Worm (Caenorhabditis elegans) whole organism, late embryonic: Measurements from ENCODE around the gene dhrr-1.

Source experiments
- K09A11.1 ChIP-seq: sonication (generic microtip); optimal IDR thresholded peaks from 2 replicates; lab custom pipeline; 2017; ENCODE audit warnings: antibody characterized with exemption, mild to moderate bottlenecking, missing genetic modification characterization, missing compliant biosample characterization; ENCODE audit not compliant: insufficient read depth
- T23F11.4 ChIP-seq: fragments of 200-800 bp; sonication (Bioruptor generic); optimal IDR thresholded peaks from 2 replicates; lab custom pipeline; 2018; ENCODE audit warnings: mild to moderate bottlenecking, missing genetic modification characterization, missing compliant biosample characterization
- ahr-1 ChIP-seq: sonication (generic microtip); optimal IDR thresholded peaks from 2 replicates; lab custom pipeline; 2016; ENCODE audit warnings: missing genetic modification characterization, missing compliant biosample characterization
- ama-1 ChIP-seq: fragments of 150-350 bp; optimal IDR thresholded peaks from 2 replicates; lab custom pipeline; 2014
- ceh-14 ChIP-seq: sonication (generic microtip); optimal IDR thresholded peaks from 2 replicates; lab custom pipeline; 2016; ENCODE audit warnings: missing genotype, missing genetic modification characterization, missing compliant biosample characterization
- ceh-18 ChIP-seq: sonication (generic microtip); optimal IDR thresholded peaks from 2 replicates; lab custom pipeline; 2016; ENCODE audit warnings: missing genetic modification characterization, missing compliant biosample characterization
- ceh-2 ChIP-seq: sonication (generic microtip); optimal IDR thresholded peaks from 2 replicates; lab custom pipeline; 2016; ENCODE audit warnings: missing genotype, missing genetic modification characterization, missing compliant biosample characterization
- ceh-30 ChIP-seq: fragments of 150-350 bp; optimal IDR thresholded peaks from 2 replicates; lab custom pipeline; 2014; ENCODE audit warnings: missing biosample characterization, missing genetic modification characterization
- ceh-31 ChIP-seq: sonication (generic microtip); optimal IDR thresholded peaks from 2 replicates; lab custom pipeline; 2016; ENCODE audit warnings: missing genetic modification characterization, missing compliant biosample characterization
- ceh-34 ChIP-seq: sonication (generic microtip); optimal IDR thresholded peaks from 2 replicates; lab custom pipeline; 2016; ENCODE audit warnings: mild to moderate bottlenecking, missing genetic modification characterization, missing compliant biosample characterization
- ceh-48 ChIP-seq: sonication (generic microtip); optimal IDR thresholded peaks from 2 replicates; lab custom pipeline; 2016; ENCODE audit warnings: missing genetic modification characterization, inconsistent platforms, missing compliant biosample characterization
- ceh-6 ChIP-seq: fragments of 200-800 bp; sonication (Bioruptor generic); optimal IDR thresholded peaks from 2 replicates; lab custom pipeline; 2018; ENCODE audit warnings: mild to moderate bottlenecking, missing genetic modification characterization, missing compliant biosample characterization
- che-1 ChIP-seq: sonication (generic microtip); optimal IDR thresholded peaks from 2 replicates; lab custom pipeline; 2016; ENCODE audit warnings: mild to moderate bottlenecking, missing genetic modification characterization, missing compliant biosample characterization
- dmd-4 ChIP-seq: sonication (generic microtip); optimal IDR thresholded peaks from 2 replicates; lab custom pipeline; 2016; ENCODE audit warnings: borderline replicate concordance, missing genetic modification characterization, missing compliant biosample characterization
- elt-4 ChIP-seq: sonication (generic microtip); optimal IDR thresholded peaks from 2 replicates; lab custom pipeline; 2016; ENCODE audit warnings: missing genetic modification characterization, missing compliant biosample characterization
- ets-4 ChIP-seq: sonication (generic microtip); optimal IDR thresholded peaks from 2 replicates; lab custom pipeline; 2016; ENCODE audit warnings: missing genetic modification characterization, missing compliant biosample characterization
- eyg-1 ChIP-seq: sonication (generic microtip); optimal IDR thresholded peaks from 2 replicates; lab custom pipeline; 2016; ENCODE audit warnings: missing genotype, missing genetic modification characterization, missing compliant biosample characterization
- fax-1 ChIP-seq: sonication (generic microtip); optimal IDR thresholded peaks from 2 replicates; lab custom pipeline; 2016; ENCODE audit warnings: missing genotype, missing genetic modification characterization, missing compliant biosample characterization
- fkh-10 ChIP-seq: fragments of 150-350 bp; optimal IDR thresholded peaks from 2 replicates; lab custom pipeline; 2014; ENCODE audit warnings: missing biosample characterization, missing genetic modification reagents, missing genetic modification characterization
- fkh-6 ChIP-seq: sonication (generic microtip); optimal IDR thresholded peaks from 2 replicates; lab custom pipeline; 2016; ENCODE audit warnings: missing genetic modification characterization, missing compliant biosample characterization
- gmeb-2 ChIP-seq: sonication (generic microtip); optimal IDR thresholded peaks from 2 replicates; lab custom pipeline; 2016; ENCODE audit warnings: missing genetic modification characterization, inconsistent platforms, missing compliant biosample characterization
- hlh-30 ChIP-seq: sonication (generic microtip); optimal IDR thresholded peaks from 2 replicates; lab custom pipeline; 2017; ENCODE audit warnings: antibody characterized with exemption, missing genetic modification characterization, missing compliant biosample characterization; ENCODE audit not compliant: insufficient read depth
- hlh-6 ChIP-seq: sonication (generic microtip); optimal IDR thresholded peaks from 2 replicates; lab custom pipeline; 2016; ENCODE audit warnings: missing genotype, missing genetic modification characterization, missing compliant biosample characterization
- hlh-8 ChIP-seq: sonication (generic microtip); optimal IDR thresholded peaks from 2 replicates; lab custom pipeline; 2016; ENCODE audit warnings: missing genotype, missing genetic modification characterization, missing compliant biosample characterization
- lim-6 ChIP-seq: sonication (generic microtip); optimal IDR thresholded peaks from 2 replicates; lab custom pipeline; 2016; ENCODE audit warnings: missing genetic modification characterization, missing compliant biosample characterization
- lin-11 ChIP-seq: fragments of 200-800 bp; sonication (Bioruptor generic); optimal IDR thresholded peaks from 2 replicates; lab custom pipeline; 2018; ENCODE audit warnings: mild to moderate bottlenecking, missing genetic modification characterization, missing compliant biosample characterization
- madf-2 ChIP-seq: sonication (generic microtip); optimal IDR thresholded peaks from 2 replicates; lab custom pipeline; 2017; ENCODE audit warnings: missing genetic modification characterization, missing compliant biosample characterization
- mec-3 ChIP-seq: sonication (generic microtip); optimal IDR thresholded peaks from 2 replicates; lab custom pipeline; 2016; ENCODE audit warnings: borderline replicate concordance, missing genetic modification characterization, missing compliant biosample characterization
- nfya-1 ChIP-seq: sonication (generic microtip); optimal IDR thresholded peaks from 2 replicates; lab custom pipeline; 2017; ENCODE audit warnings: missing genetic modification characterization, mild to moderate bottlenecking, missing compliant biosample characterization, antibody characterized with exemption, moderate library complexity
- nhr-11 ChIP-seq: fragments of 150-350 bp; optimal IDR thresholded peaks from 2 replicates; lab custom pipeline; 2014; ENCODE audit warnings: missing biosample characterization, missing genetic modification characterization
- nhr-232 ChIP-seq: sonication (generic microtip); optimal IDR thresholded peaks from 2 replicates; lab custom pipeline; 2016; ENCODE audit warnings: missing genetic modification characterization, missing compliant biosample characterization
- npax-4 ChIP-seq: sonication (generic microtip); optimal IDR thresholded peaks from 2 replicates; lab custom pipeline; 2016; ENCODE audit warnings: missing genetic modification characterization, missing compliant biosample characterization
- pat-9 ChIP-seq: fragments of 200-800 bp; sonication (Bioruptor generic); optimal IDR thresholded peaks from 2 replicates; lab custom pipeline; 2018; ENCODE audit warnings: mild to moderate bottlenecking, missing genetic modification characterization, moderate library complexity, missing compliant biosample characterization
- pha-2 ChIP-seq: sonication (generic microtip); optimal IDR thresholded peaks from 2 replicates; lab custom pipeline; 2017; ENCODE audit warnings: mild to moderate bottlenecking, missing genetic modification characterization, missing compliant biosample characterization
- pha-4 ChIP-seq: fragments of 150-350 bp; optimal IDR thresholded peaks from 2 replicates; lab custom pipeline; 2018; ENCODE audit warnings: missing biosample characterization, missing genetic modification reagents, missing genetic modification characterization
- pros-1 ChIP-seq: fragments of 150-350 bp; optimal IDR thresholded peaks from 2 replicates; lab custom pipeline; 2014; ENCODE audit warnings: missing biosample characterization, missing genetic modification reagents, missing genetic modification characterization
- sdc-2 ChIP-seq: sonication (generic microtip); optimal IDR thresholded peaks from 2 replicates; lab custom pipeline; 2016; ENCODE audit warnings: missing genotype, missing genetic modification characterization, missing compliant biosample characterization
- sox-2 ChIP-seq: fragments of 200-800 bp; sonication (Bioruptor generic); IDR thresholded peaks from 2 replicates; pipeline ENCODE4 v1.3.6; 2022; ENCODE audit warnings: missing genetic modification reagents, missing genetic modification characterization, missing compliant biosample characterization
- sox-4 ChIP-seq: sonication (generic microtip); optimal IDR thresholded peaks from 2 replicates; lab custom pipeline; 2017; ENCODE audit warnings: mild to moderate bottlenecking, missing genetic modification characterization, inconsistent platforms, missing compliant biosample characterization
- syd-9 ChIP-seq: sonication (generic microtip); optimal IDR thresholded peaks from 2 replicates; lab custom pipeline; 2016; ENCODE audit warnings: mild to moderate bottlenecking, missing genetic modification characterization, moderate library complexity, missing compliant biosample characterization
- tbx-2 ChIP-seq: sonication (generic microtip); optimal IDR thresholded peaks from 2 replicates; lab custom pipeline; 2016; ENCODE audit warnings: missing genetic modification characterization, missing compliant biosample characterization
- tbx-7 ChIP-seq: sonication (generic microtip); optimal IDR thresholded peaks from 2 replicates; lab custom pipeline; 2016; ENCODE audit warnings: missing genotype, missing genetic modification characterization, missing compliant biosample characterization
- unc-55 ChIP-seq: sonication (generic microtip); optimal IDR thresholded peaks from 2 replicates; lab custom pipeline; 2017; ENCODE audit warnings: missing biosample characterization, missing genetic modification reagents, missing genetic modification characterization
- unc-86 ChIP-seq: sonication (generic microtip); optimal IDR thresholded peaks from 2 replicates; lab custom pipeline; 2016; ENCODE audit warnings: missing genetic modification characterization, missing compliant biosample characterization
- zip-5 ChIP-seq: sonication (generic microtip); optimal IDR thresholded peaks from 2 replicates; lab custom pipeline; 2016; ENCODE audit warnings: missing genetic modification characterization, missing compliant biosample characterization

The dhrr-1 gene

ce11 chrIII:8937571-8937970 lies 6.9 kb upstream of the dhrr-1 start (continued):
- peak; percentile 72 for TF ChIP-seq K09A11.1
- peak; percentile 93 for TF ChIP-seq fkh-6 (tag; lab: Kevin White, UChicago)
- TF ChIP-seq pros-1 (tag; lab: Kevin White, UChicago), result peak; percentile 3
- peak; percentile 88 for TF ChIP-seq nhr-232 (tag; lab: Kevin White, UChicago)
- peak; percentile 62 for TF ChIP-seq zip-5 (tag; lab: Kevin White, UChicago)
- TF ChIP-seq sox-4 (tag; lab: Kevin White, UChicago), result peak; percentile 89
- peak; percentile 70 for TF ChIP-seq nfya-1 (tag; lab: Kevin White, UChicago)
- no peak for TF ChIP-seq unc-55
- TF ChIP-seq hlh-6 (tag; lab: Kevin White, UChicago), result peak; percentile 96
- TF ChIP-seq ceh-48 (tag; lab: Kevin White, UChicago), result peak; percentile 82
- TF ChIP-seq lin-11 (tag; lab: Kevin White, UChicago), result peak; percentile 86
- TF ChIP-seq tbx-2 (tag; lab: Kevin White, UChicago), result peak; percentile 93
- TF ChIP-seq npax-4, result peak; percentile 82
- peak; percentile 84 for TF ChIP-seq ceh-18 (tag; lab: Kevin White, UChicago)
- peak; percentile 75 for TF ChIP-seq lim-6 (tag; lab: Kevin White, UChicago)
- TF ChIP-seq T23F11.4 (GFP tag; lab: Kevin White, UChicago), result peak; percentile 85
- peak; percentile 78 for TF ChIP-seq sdc-2 (tag; lab: Kevin White, UChicago)
- peak; percentile 33 for TF ChIP-seq fkh-10 (GFP tag; lab: Kevin White, UChicago)
- TF ChIP-seq che-1, result peak; percentile 87
- TF ChIP-seq syd-9, result peak; percentile 91
- peak; percentile 76 for TF ChIP-seq sox-2
- peak; percentile 88 for TF ChIP-seq pat-9
- peak; percentile 93 for TF ChIP-seq ceh-6 (GFP tag; lab: Kevin White, UChicago)
- peak; percentile 77 for TF ChIP-seq ceh-31 (tag; lab: Kevin White, UChicago)
- TF ChIP-seq pha-2 (tag; lab: Kevin White, UChicago), result peak; percentile 89
- peak; percentile 89 for TF ChIP-seq gmeb-2
- TF ChIP-seq ceh-2 (tag; lab: Kevin White, UChicago), result peak; percentile 86
- no peak for TF ChIP-seq nhr-11
- TF ChIP-seq fax-1 (tag; lab: Kevin White, UChicago), result peak; percentile 83
- TF ChIP-seq ceh-34 (tag; lab: Kevin White, UChicago), result peak; percentile 94
- peak; percentile 81 for TF ChIP-seq ahr-1
- TF ChIP-seq hlh-8 (tag; lab: Kevin White, UChicago), result peak; percentile 73
- TF ChIP-seq dmd-4 (tag; lab: Kevin White, UChicago), result peak; percentile 84
- TF ChIP-seq tbx-7 (tag; lab: Kevin White, UChicago), result peak; percentile 59
- no peak for TF ChIP-seq ama-1 (lab: Kevin White, UChicago)
- TF ChIP-seq pha-4, result no peak
- peak; percentile 4 for TF ChIP-seq hlh-30
- peak; percentile 3 for TF ChIP-seq ets-4
- peak; percentile 87 for TF ChIP-seq madf-2 (tag; lab: Kevin White, UChicago)
- TF ChIP-seq elt-4 (tag; lab: Kevin White, UChicago), result no peak
- TF ChIP-seq eyg-1 (tag; lab: Kevin White, UChicago), result peak; percentile 87
- TF ChIP-seq unc-86 (tag; lab: Kevin White, UChicago), result peak; percentile 91
- peak; percentile 91 for TF ChIP-seq ceh-14
- no peak for TF ChIP-seq mec-3 (tag; lab: Kevin White, UChicago)
- no peak for TF ChIP-seq ceh-30 (tag; lab: Kevin White, UChicago)
